Fruit fly (Drosophila melanogaster) whole organism, wandering third instar larva: ENCODE data around the gene CG6709.

Source experiments
- Abd-B ChIP-seq: fragments of >200 bp; optimal IDR thresholded peaks from 2 replicates; lab custom pipeline; 2017; ENCODE audit warnings: missing biosample characterization, missing genetic modification characterization
- CG32264 ChIP-seq: fragments of 200-800 bp; sonication (Bioruptor generic); optimal IDR thresholded peaks from 2 replicates; lab custom pipeline; 2016; ENCODE audit warnings: missing biosample characterization, missing genetic modification characterization
- CG9705 ChIP-seq: fragments of 200-800 bp; sonication (Bioruptor generic); optimal IDR thresholded peaks from 2 replicates; lab custom pipeline; 2018; ENCODE audit warnings: missing biosample characterization, mild to moderate bottlenecking, missing genetic modification characterization
- CrebA ChIP-seq: fragments of 200-800 bp; sonication (Bioruptor generic); optimal IDR thresholded peaks from 2 replicates; lab custom pipeline; 2016; ENCODE audit warnings: missing biosample characterization, mild to moderate bottlenecking, missing genetic modification characterization, borderline replicate concordance
- Dfd ChIP-seq: fragments of >200 bp; optimal IDR thresholded peaks from 2 replicates; lab custom pipeline; 2017; ENCODE audit warnings: missing biosample characterization, missing genetic modification characterization
- Dif ChIP-seq: fragments of 200-275, 200-300 bp; sonication (Bioruptor generic); optimal IDR thresholded peaks from 2 replicates; lab custom pipeline; 2018; ENCODE audit warnings: missing biosample characterization, missing genetic modification characterization; ENCODE audit not compliant: partially characterized antibody
- GATAd ChIP-seq: sonication (Bioruptor generic); optimal IDR thresholded peaks from 2 replicates; lab custom pipeline; 2016; ENCODE audit warnings: missing biosample characterization, missing genetic modification characterization
- HLH106 ChIP-seq: fragments of 200-800 bp; optimal IDR thresholded peaks from 3 replicates; lab custom pipeline; 2019; ENCODE audit warnings: missing biosample characterization, mild to moderate bottlenecking, missing genetic modification characterization, moderate library complexity
- Hnf4 ChIP-seq: fragments of 200-800 bp; sonication (Bioruptor generic); optimal IDR thresholded peaks from 2 replicates; lab custom pipeline; 2016; ENCODE audit warnings: missing biosample characterization, mild to moderate bottlenecking, missing genetic modification characterization
- Hr78 ChIP-seq: fragments of >200 bp; optimal IDR thresholded peaks from 2 replicates; lab custom pipeline; 2017; ENCODE audit warnings: missing biosample characterization, missing genetic modification characterization
- Hr83 ChIP-seq: fragments of 200-300 bp; sonication (Bioruptor generic); optimal IDR thresholded peaks from 2 replicates; lab custom pipeline; 2016; ENCODE audit warnings: missing biosample characterization, mild to moderate bottlenecking, missing genetic modification characterization, moderate library complexity; ENCODE audit not compliant: poor library complexity, severe bottlenecking
- Jra ChIP-seq: sonication (Bioruptor generic); optimal IDR thresholded peaks from 2 replicates; lab custom pipeline; 2016; ENCODE audit warnings: missing biosample characterization, missing genetic modification characterization
- Mio ChIP-seq: sonication (Bioruptor generic); optimal IDR thresholded peaks from 2 replicates; lab custom pipeline; 2016; ENCODE audit warnings: missing biosample characterization, missing genetic modification characterization
- Myc ChIP-seq: fragments of >200 bp; optimal IDR thresholded peaks from 2 replicates; lab custom pipeline; 2017
- N ChIP-seq: fragments of >200 bp; optimal IDR thresholded peaks from 2 replicates; lab custom pipeline; 2018; ENCODE audit warnings: missing biosample characterization, missing external identifiers, missing genetic modification characterization
- OdsH ChIP-seq: fragments of 200-800 bp; sonication (Bioruptor generic); optimal IDR thresholded peaks from 2 replicates; lab custom pipeline; 2016; ENCODE audit warnings: missing biosample characterization, mild to moderate bottlenecking, missing genetic modification characterization
- Rel ChIP-seq, 2 experiments: fragments of 200-800 bp; sonication (Bioruptor generic) in 1 of 2; optimal IDR thresholded peaks; 2 replicates in 1 of 2; 3 replicates in 1 of 2; lab custom pipeline; 2016 to 2019; ENCODE audit warnings: mild to moderate bottlenecking in 2 of 2, missing biosample characterization in 2 of 2, missing genetic modification characterization in 2 of 2, moderate library complexity in 1 of 2
- Sp1 ChIP-seq: fragments of 200-800 bp; sonication (Bioruptor generic); optimal IDR thresholded peaks from 3 replicates; lab custom pipeline; 2019; ENCODE audit warnings: missing biosample characterization, mild to moderate bottlenecking, missing genetic modification characterization, moderate library complexity
- Vsx2 ChIP-seq: fragments of 200-300, 225-300 bp; sonication (Bioruptor generic); optimal IDR thresholded peaks from 2 replicates; lab custom pipeline; 2018; ENCODE audit warnings: missing biosample characterization, missing genetic modification characterization; ENCODE audit not compliant: partially characterized antibody
- br ChIP-seq: fragments of 200-800 bp; sonication (Bioruptor generic); optimal IDR thresholded peaks from 2 replicates; lab custom pipeline; 2016; ENCODE audit warnings: missing biosample characterization, missing genetic modification characterization
- brk ChIP-seq: fragments of 200-800 bp; sonication (Bioruptor generic); optimal IDR thresholded peaks from 2 replicates; lab custom pipeline; 2016; ENCODE audit warnings: missing biosample characterization, mild to moderate bottlenecking, missing genetic modification characterization
- dl ChIP-seq, 2 experiments: fragments of 175-275, 200-275 bp in 1 of 2; fragments of 200-275 bp in 1 of 2; sonication (Bioruptor generic); optimal IDR thresholded peaks; lab custom pipeline; 2018; ENCODE audit warnings: mild to moderate bottlenecking in 2 of 2, missing biosample characterization in 2 of 2, missing genetic modification characterization in 2 of 2, moderate library complexity in 2 of 2; ENCODE audit not compliant: partially characterized antibody in 2 of 2, insufficient read depth in 1 of 2
- dmrt93B ChIP-seq: fragments of 200-800 bp; sonication (Bioruptor generic); optimal IDR thresholded peaks from 2 replicates; lab custom pipeline; 2018; ENCODE audit warnings: missing biosample characterization, mild to moderate bottlenecking, missing genetic modification characterization
- dsf ChIP-seq: sonication (Bioruptor generic); optimal IDR thresholded peaks from 2 replicates; lab custom pipeline; 2016; ENCODE audit warnings: missing biosample characterization, missing genetic modification characterization, borderline replicate concordance
- ey ChIP-seq: fragments of 200-800 bp; sonication (Bioruptor generic); optimal IDR thresholded peaks from 2 replicates; lab custom pipeline; 2016; ENCODE audit warnings: missing biosample characterization, missing genetic modification characterization
- foxo ChIP-seq, 2 experiments: fragments of 200-800 bp; sonication (Bioruptor generic); optimal IDR thresholded peaks; 2 replicates in 1 of 2; 3 replicates in 1 of 2; lab custom pipeline; 2016 to 2017; ENCODE audit warnings: missing biosample characterization in 2 of 2, missing genetic modification characterization in 2 of 2
- fru ChIP-seq: fragments of 200-800 bp; sonication (Bioruptor generic); optimal IDR thresholded peaks from 3 replicates; lab custom pipeline; 2016; ENCODE audit warnings: missing biosample characterization, mild to moderate bottlenecking, missing genetic modification characterization
- h ChIP-seq: fragments of 200-800 bp; sonication (Bioruptor generic); optimal IDR thresholded peaks from 3 replicates; lab custom pipeline; 2016; ENCODE audit warnings: missing biosample characterization, mild to moderate bottlenecking, missing genetic modification characterization
- jim ChIP-seq: fragments of 175-275, 200-325 bp; sonication (Bioruptor generic); optimal IDR thresholded peaks from 2 replicates; lab custom pipeline; 2016; ENCODE audit warnings: missing biosample characterization, mild to moderate bottlenecking, missing genetic modification characterization
- lola ChIP-seq: fragments of >200 bp; optimal IDR thresholded peaks from 2 replicates; lab custom pipeline; 2017; ENCODE audit warnings: missing biosample characterization, missing genetic modification characterization
- pan ChIP-seq: fragments of >200 bp; optimal IDR thresholded peaks from 2 replicates; lab custom pipeline; 2017
- psq ChIP-seq: fragments of 200-800 bp; sonication (Bioruptor generic); optimal IDR thresholded peaks from 3 replicates; lab custom pipeline; 2017; ENCODE audit warnings: missing biosample characterization, mild to moderate bottlenecking, missing genetic modification characterization, moderate library complexity
- rgr ChIP-seq: fragments of 200-800 bp; sonication (Bioruptor generic); optimal IDR thresholded peaks from 3 replicates; lab custom pipeline; 2016; ENCODE audit warnings: missing biosample characterization, mild to moderate bottlenecking, missing genetic modification characterization
- sage ChIP-seq: fragments of 200-800 bp; sonication (Bioruptor generic); optimal IDR thresholded peaks from 2 replicates; lab custom pipeline; 2016; ENCODE audit warnings: missing biosample characterization, mild to moderate bottlenecking, missing genetic modification characterization
- sv ChIP-seq: fragments of 200-800 bp; sonication (Bioruptor generic); optimal IDR thresholded peaks from 3 replicates; lab custom pipeline; 2016; ENCODE audit warnings: missing biosample characterization, missing genetic modification characterization
- tai ChIP-seq: sonication (Bioruptor generic); optimal IDR thresholded peaks from 2 replicates; lab custom pipeline; 2016; ENCODE audit warnings: missing biosample characterization, missing genetic modification characterization
- usp ChIP-seq: fragments of >200 bp; optimal IDR thresholded peaks from 2 replicates; lab custom pipeline; 2017; ENCODE audit warnings: missing biosample characterization, missing genetic modification characterization
- woc ChIP-seq: sonication (Bioruptor generic); optimal IDR thresholded peaks from 2 replicates; lab custom pipeline; 2016; ENCODE audit warnings: missing biosample characterization, mild to moderate bottlenecking, missing genetic modification characterization

Gene CG6709

dm6 chr3L:9853895-9854470 lies 40.6 kb downstream of the CG6709 start:
- TF ChIP-seq woc (GFP tag; lab: Kevin White, UChicago) (no peak), foxo (GFP tag; optimal IDR thresholded peaks at IDR 0.05; lab: Kevin White, UChicago) (peak in 1 of 2 experiments; percentile 25), h (GFP tag; lab: Kevin White, UChicago) (peak; percentile 62), Hnf4 (GFP tag; lab: Kevin White, UChicago) (no peak), Mio (GFP tag; lab: Kevin White, UChicago) (no peak), Rel (GFP tag; optimal IDR thresholded peaks at IDR 0.05; lab: Kevin White, UChicago) (no peak), Rel (tag; optimal IDR thresholded peaks at IDR 0.05; lab: Kevin White, UChicago) (peak; percentile 90), brk (peak; percentile 2), usp (GFP tag; lab: Kevin White, UChicago) (no peak), Jra (GFP tag; lab: Kevin White, UChicago) (peak; percentile 20), Hr83 (no peak), Myc (lab: Kevin White, UChicago) (no peak), Vsx2 (no peak), fru (GFP tag; lab: Kevin White, UChicago) (peak; percentile 86), jim (no peak), tai (no peak), Dfd (GFP tag; lab: Kevin White, UChicago) (no peak), Abd-B (no peak), OdsH (GFP tag; lab: Kevin White, UChicago) (no peak), sv (GFP tag; lab: Kevin White, UChicago) (no peak), psq (peak; percentile 66), sage (GFP tag; lab: Kevin White, UChicago) (no peak), Hr78 (GFP tag; lab: Kevin White, UChicago) (no peak), br (GFP tag; lab: Kevin White, UChicago) (no peak), Dif (GFP tag; lab: Kevin White, UChicago) (peak; percentile 21), rgr (GFP tag; lab: Kevin White, UChicago) (no peak), CG9705 (GFP tag; lab: Kevin White, UChicago) (no peak), dsf (GFP tag; lab: Kevin White, UChicago) (no peak), Sp1 (GFP tag; lab: Kevin White, UChicago) (no peak), ey (no peak), N (peak; percentile 28), GATAd (GFP tag; lab: Kevin White, UChicago) (no peak), CrebA (GFP tag; lab: Kevin White, UChicago) (no peak), HLH106 (tag; lab: Kevin White, UChicago) (no peak), lola (no peak), pan (lab: Kevin White, UChicago) (no peak), dl (GFP tag; optimal IDR thresholded peaks at IDR 0.05; lab: Kevin White, UChicago; ENCODE audit: insufficient read depth in 1 of 2, partially characterized antibody in 2 of 2) (peak in 1 of 2 experiments; percentile 61), CG32264 (GFP tag; lab: Kevin White, UChicago) (no peak), dmrt93B (GFP tag; lab: Kevin White, UChicago) (no peak)

dm6 chr3L:9853140-9853746 lies 41.3 kb downstream of the CG6709 start:
- TF ChIP-seq Dfd (GFP tag; lab: Kevin White, UChicago) = peak; percentile 92
- no peak for TF ChIP-seq jim
- peak; percentile 1 for TF ChIP-seq HLH106 (tag; lab: Kevin White, UChicago)
- peak; percentile 28 for TF ChIP-seq Vsx2
- TF ChIP-seq psq = peak; percentile 88
